Fruit fly (Drosophila melanogaster): Measurements from ENCODE around the gene CG13722.

The CG13722 gene

DNA sequence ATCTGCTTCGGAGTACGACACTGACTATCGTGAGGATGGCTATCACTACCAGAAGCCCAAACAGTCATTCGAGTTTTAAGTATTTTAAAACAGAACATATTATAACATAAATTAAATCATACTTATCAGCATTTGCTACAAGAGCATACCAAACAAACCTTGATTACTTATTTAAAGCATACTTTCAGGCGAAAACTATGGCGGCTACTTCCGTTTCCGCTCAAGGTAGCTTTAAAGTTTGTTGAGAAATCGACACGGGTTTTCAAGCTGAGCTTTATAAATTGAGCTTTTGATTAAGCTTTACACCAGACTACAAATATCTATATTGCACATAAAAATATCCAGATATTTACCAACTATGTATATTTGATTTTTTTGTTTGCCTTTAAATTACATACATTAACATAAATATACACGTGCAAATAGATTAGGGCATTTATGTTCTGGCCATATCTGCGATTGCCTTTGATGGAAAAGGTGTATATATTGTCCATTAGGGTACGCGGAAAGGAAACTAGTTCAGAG lies 15.8 kb downstream of the CG13722 start (continued):
- peak; percentile 30 for TF ChIP-seq zf30C (GFP tag; optimal IDR thresholded peaks at IDR 0.05)
- TF ChIP-seq Hr78 (GFP tag; optimal IDR thresholded peaks at IDR 0.05) = no peak
- peak; percentile 98 for TF ChIP-seq Ets97D (GFP tag; optimal IDR thresholded peaks at IDR 0.05)
- TF ChIP-seq Usf (GFP tag; optimal IDR thresholded peaks at IDR 0.05) = no peak
- TF ChIP-seq CG5953 (GFP tag; IDR thresholded peaks at IDR 0.05) = peak; percentile 81
- peak; percentile 45 for TF ChIP-seq en (GFP tag; optimal IDR thresholded peaks at IDR 0.05)
- TF ChIP-seq CG17829 (tag; optimal IDR thresholded peaks at IDR 0.05) = no peak
- TF ChIP-seq NC2α (GFP tag; optimal IDR thresholded peaks at IDR 0.05) = no peak
- TF ChIP-seq ci (GFP tag; IDR thresholded peaks at IDR 0.05) = peak; percentile 98
- TF ChIP-seq Six4 (GFP tag; optimal IDR thresholded peaks at IDR 0.05) = peak; percentile 72
- no peak for TF ChIP-seq lbe (GFP tag; optimal IDR thresholded peaks at IDR 0.05)
- peak; percentile 84 for TF ChIP-seq Sox100B (GFP tag; optimal IDR thresholded peaks at IDR 0.05)
- TF ChIP-seq CG9817 (tag; optimal IDR thresholded peaks at IDR 0.05) = peak; percentile 50
- TF ChIP-seq bsh (GFP tag; optimal IDR thresholded peaks at IDR 0.05) = peak in 1 of 2 experiments; percentile 82
- TF ChIP-seq CrebB (tag; optimal IDR thresholded peaks at IDR 0.05) = peak; percentile 95
- TF ChIP-seq CG32532 (GFP tag; IDR thresholded peaks at IDR 0.05) = peak; percentile 82
- TF ChIP-seq fd64A (GFP tag; optimal IDR thresholded peaks at IDR 0.05) = peak; percentile 90
- peak; percentile 55 for TF ChIP-seq emc (GFP tag; optimal IDR thresholded peaks at IDR 0.05)
- TF ChIP-seq CG1832 (GFP tag; optimal IDR thresholded peaks at IDR 0.05) = no peak
- peak; percentile 50 for TF ChIP-seq Atf3 (GFP tag; optimal IDR thresholded peaks at IDR 0.05)
- TF ChIP-seq CG9609 (GFP tag; optimal IDR thresholded peaks at IDR 0.05) = peak; percentile 29
- TF ChIP-seq CG1603 (tag; optimal IDR thresholded peaks at IDR 0.05) = peak; percentile 77
- peak; percentile 86 for TF ChIP-seq CG33213 (GFP tag; optimal IDR thresholded peaks at IDR 0.05)
- TF ChIP-seq dmrt11E (tag; optimal IDR thresholded peaks at IDR 0.05) = peak; percentile 37
- peak; percentile 14 for TF ChIP-seq fd96Cb (tag; optimal IDR thresholded peaks at IDR 0.05)
- TF ChIP-seq CG30020 (tag; optimal IDR thresholded peaks at IDR 0.05) = no peak
- peak; percentile 68 for TF ChIP-seq fd3F (GFP tag; optimal IDR thresholded peaks at IDR 0.05)
- no peak for TF ChIP-seq inv (GFP tag; IDR thresholded peaks at IDR 0.05; ENCODE audit: partially characterized antibody)
- no peak for TF ChIP-seq Neu2 (GFP tag; optimal IDR thresholded peaks at IDR 0.05; ENCODE audit: borderline replicate concordance)
- TF ChIP-seq CG11093 (GFP tag; IDR thresholded peaks at IDR 0.05) = no peak
- peak; percentile 90 for TF ChIP-seq Hmr (GFP tag; optimal IDR thresholded peaks at IDR 0.05)
- TF ChIP-seq CG18764 (GFP tag; optimal IDR thresholded peaks at IDR 0.05) = peak; percentile 77
- TF ChIP-seq CG4820 (GFP tag; optimal IDR thresholded peaks at IDR 0.05) = peak; percentile 14
- no peak for TF ChIP-seq CG10565 (GFP tag; optimal IDR thresholded peaks at IDR 0.05)
- TF ChIP-seq fd102C (GFP tag; optimal IDR thresholded peaks at IDR 0.05) = peak; percentile 64
- 0 out of 3 replicates have a peak, but pooled peaks have one; percentile 42 for TF ChIP-seq H15 (GFP tag; IDR thresholded peaks at IDR 0.05)
- TF ChIP-seq Ets65A (GFP tag) = no peak
- TF ChIP-seq insv (GFP tag; optimal IDR thresholded peaks at IDR 0.05) = peak in 1 of 2 experiments; percentile 74
- TF ChIP-seq CG4424 (GFP tag; optimal IDR thresholded peaks at IDR 0.05) = peak; percentile 80
- peak; percentile 98 for TF ChIP-seq CG7987 (GFP tag; optimal IDR thresholded peaks at IDR 0.05)
- no peak for TF ChIP-seq br (optimal IDR thresholded peaks at IDR 0.05)
- no peak for TF ChIP-seq Scr (GFP tag; IDR thresholded peaks at IDR 0.05; ENCODE audit: partially characterized antibody)
- peak; percentile 32 for TF ChIP-seq p53 (GFP tag; optimal IDR thresholded peaks at IDR 0.05)
- TF ChIP-seq ken (GFP tag; IDR thresholded peaks at IDR 0.05) = peak; percentile 27; the same call in 1 of the 3 replicates
- TF ChIP-seq gcm2 (GFP tag; optimal IDR thresholded peaks at IDR 0.05) = peak; percentile 74
- TF ChIP-seq CG10431 (GFP tag; optimal IDR thresholded peaks at IDR 0.05) = peak; percentile 84
- no peak for TF ChIP-seq CG11560 (tag; IDR thresholded peaks at IDR 0.05)
- TF ChIP-seq pzg (GFP tag; optimal IDR thresholded peaks at IDR 0.05) = no peak
- TF ChIP-seq esg (GFP tag; conservative IDR thresholded peaks at IDR 0.05) = no peak
- peak; percentile 73 for TF ChIP-seq CG13624 (GFP tag; optimal IDR thresholded peaks at IDR 0.05)
- TF ChIP-seq CG15073 (GFP tag; optimal IDR thresholded peaks at IDR 0.05) = no peak
